Worm (Caenorhabditis elegans): ENCODE results near the gene Y7A5A.3.

The Y7A5A.3 gene

DNA sequence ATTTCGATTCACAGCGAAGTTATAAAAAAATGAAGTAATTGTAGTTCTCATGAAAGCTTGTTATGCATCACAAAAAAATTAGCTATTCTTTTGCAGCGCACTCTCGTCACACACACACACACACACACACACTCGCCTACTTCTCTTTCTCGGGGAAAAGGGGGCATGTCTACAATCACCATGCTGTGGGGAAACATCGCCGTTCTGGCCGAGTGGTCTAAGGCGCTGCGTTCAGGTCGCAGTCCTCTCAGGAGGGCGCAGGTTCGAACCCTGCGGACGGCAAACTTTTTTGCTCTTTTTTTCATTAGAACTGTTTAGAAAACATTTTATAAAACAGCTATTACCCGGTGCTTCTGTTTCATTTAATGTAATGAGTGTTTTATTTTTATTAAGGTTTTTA, 42.6 kb downstream of the Y7A5A.3 start (continued):
- TF ChIP-seq jun-1 (tag; optimal IDR thresholded peaks at IDR 0.05) (peak; percentile 36), mdl-1 (tag; optimal IDR thresholded peaks at IDR 0.05) (peak in 1 of 2 experiments; percentile 51), C04F5.9 (tag; optimal IDR thresholded peaks at IDR 0.05) (no peak), ama-1 (optimal IDR thresholded peaks at IDR 0.05) (no peak), lin-15B (tag; optimal IDR thresholded peaks at IDR 0.05) (peak; percentile 83), rnt-1 (tag; optimal IDR thresholded peaks at IDR 0.05) (peak; percentile 76), ceh-82 (tag; optimal IDR thresholded peaks at IDR 0.05) (peak; percentile 30 to 83 (median 82)), lin-39 (tag; optimal IDR thresholded peaks at IDR 0.05) (no peak), ztf-4 (tag; optimal IDR thresholded peaks at IDR 0.05) (no peak), nhr-90 (tag; optimal IDR thresholded peaks at IDR 0.05; ENCODE audit: poor library complexity) (peak; percentile 55), nhr-11 (tag; optimal IDR thresholded peaks at IDR 0.05) (no peak), efl-1 (optimal IDR thresholded peaks at IDR 0.05) (peak; percentile 24 to 26), efl-1 (GFP tag; optimal IDR thresholded peaks at IDR 0.05 in 1 of 2) (peak in 1 of 2 experiments; percentile 90), mef-2 (tag; optimal IDR thresholded peaks at IDR 0.05) (no peak), elt-3 (tag; optimal IDR thresholded peaks at IDR 0.05) (no peak), nhr-12 (tag; optimal IDR thresholded peaks at IDR 0.05) (no peak), isw-1 (GFP tag; IDR thresholded peaks at IDR 0.05) (peak; percentile 12; the same call in 1 of the 2 replicates), dsc-1 (tag; optimal IDR thresholded peaks at IDR 0.05) (peak; percentile 32), mep-1 (tag; optimal IDR thresholded peaks at IDR 0.05) (peak; percentile 47), efl-3 (GFP tag; optimal IDR thresholded peaks at IDR 0.05) (no peak), fos-1 (tag; optimal IDR thresholded peaks at IDR 0.05) (no peak), nhr-84 (tag; optimal IDR thresholded peaks at IDR 0.05) (no peak), pqm-1 (tag; optimal IDR thresholded peaks at IDR 0.05) (no peak), hpl-2 (GFP tag; optimal IDR thresholded peaks at IDR 0.05) (no peak), egl-27 (tag; optimal IDR thresholded peaks at IDR 0.05) (peak in 1 of 2 experiments; percentile 32), zip-4 (GFP tag; optimal IDR thresholded peaks at IDR 0.05) (peak; percentile 25), unc-130 (tag; optimal IDR thresholded peaks at IDR 0.05) (no peak), blmp-1 (tag; optimal IDR thresholded peaks at IDR 0.05) (no peak), lin-13 (GFP tag; optimal IDR thresholded peaks at IDR 0.05) (peak; percentile 22), swsn-7 (tag; optimal IDR thresholded peaks at IDR 0.05) (peak; percentile 55), tbx-2 (tag; optimal IDR thresholded peaks at IDR 0.05) (peak; percentile 68), alr-1 (tag; optimal IDR thresholded peaks at IDR 0.05; ENCODE audit: borderline replicate concordance) (no peak)

- no peak for TF ChIP-seq vab-15 (tag; optimal IDR thresholded peaks at IDR 0.05)
- TF ChIP-seq alr-1 (tag; optimal IDR thresholded peaks at IDR 0.05; ENCODE audit: borderline replicate concordance): no peak
- no peak for TF ChIP-seq nhr-19 (GFP tag; conservative IDR thresholded peaks at IDR 0.05)
- no peak for TF ChIP-seq nhr-84 (tag; optimal IDR thresholded peaks at IDR 0.05)
- TF ChIP-seq fkh-8 (tag; optimal IDR thresholded peaks at IDR 0.05): no peak
- TF ChIP-seq hlh-4 (tag; optimal IDR thresholded peaks at IDR 0.05): no peak
- TF ChIP-seq lin-35 (GFP tag; optimal IDR thresholded peaks at IDR 0.05): no peak
- TF ChIP-seq skn-1 (tag; optimal IDR thresholded peaks at IDR 0.05): no peak
- TF ChIP-seq nhr-237 (tag; optimal IDR thresholded peaks at IDR 0.05): no peak
- TF ChIP-seq nhr-12 (tag; optimal IDR thresholded peaks at IDR 0.05): no peak
- TF ChIP-seq nhr-28 (tag; optimal IDR thresholded peaks at IDR 0.05): no peak
- TF ChIP-seq egl-27 (tag; optimal IDR thresholded peaks at IDR 0.05): no peak
- TF ChIP-seq efl-1 (optimal IDR thresholded peaks at IDR 0.05): no peak
- TF ChIP-seq efl-1 (GFP tag; optimal IDR thresholded peaks at IDR 0.05 in 1 of 2): no peak
- TF ChIP-seq tbx-2 (tag; optimal IDR thresholded peaks at IDR 0.05): no peak
- TF ChIP-seq ztf-4 (tag; optimal IDR thresholded peaks at IDR 0.05): no peak
- no peak for TF ChIP-seq F16B12.6 (tag; optimal IDR thresholded peaks at IDR 0.05)
- TF ChIP-seq C04F5.9 (tag; optimal IDR thresholded peaks at IDR 0.05): no peak
These were observed 43.9 kb downstream of the Y7A5A.3 start, which contains the start of gene srg-64 for ce11 chrX:15740526-15740925. srg-64 (minus strand) TSS chrX:15740626.

DNA sequence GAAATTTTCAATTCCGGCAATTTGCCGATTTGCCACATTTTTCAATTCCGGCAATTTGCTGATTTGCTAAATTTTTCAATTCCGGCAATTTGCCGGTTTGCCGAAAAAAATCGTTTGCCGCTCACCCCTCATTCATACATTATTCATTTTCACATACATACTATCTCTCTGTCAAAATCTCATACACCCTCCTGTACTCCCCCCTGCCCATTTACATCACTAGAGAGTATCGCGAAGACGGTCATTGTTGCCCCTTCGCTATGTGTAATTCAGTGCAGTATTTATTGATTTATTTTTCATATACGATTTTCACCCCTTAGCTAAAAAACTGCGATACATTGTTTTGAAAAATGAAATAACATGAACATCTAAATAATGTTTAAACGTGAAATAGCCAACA, 48.1 kb downstream of the Y7A5A.3 start:
- peak; percentile 43 for TF ChIP-seq mep-1 (tag; optimal IDR thresholded peaks at IDR 0.05)
- no peak for TF ChIP-seq pag-3 (tag; optimal IDR thresholded peaks at IDR 0.05; ENCODE audit: borderline replicate concordance, insufficient read depth)
- TF ChIP-seq sptf-1 (tag; optimal IDR thresholded peaks at IDR 0.05): no peak
- peak; percentile 40 for TF ChIP-seq irx-1 (tag; optimal IDR thresholded peaks at IDR 0.05)
- TF ChIP-seq C34B4.2 (tag; optimal IDR thresholded peaks at IDR 0.05): no peak
- TF ChIP-seq elt-3 (tag; optimal IDR thresholded peaks at IDR 0.05): peak in 3 of 6 experiments; percentile 44 to 75 (median 51)
- no peak for TF ChIP-seq hlh-4 (tag; optimal IDR thresholded peaks at IDR 0.05)
- peak; percentile 35 for TF ChIP-seq egl-13 (tag; optimal IDR thresholded peaks at IDR 0.05)
- peak; percentile 77 for TF ChIP-seq nhr-11 (tag; optimal IDR thresholded peaks at IDR 0.05)
- no peak for TF ChIP-seq aha-1 (tag; optimal IDR thresholded peaks at IDR 0.05)
- peak; percentile 87 for TF ChIP-seq C16A3.4 (tag; optimal IDR thresholded peaks at IDR 0.05)
- peak; percentile 20 for TF ChIP-seq lin-13 (GFP tag; optimal IDR thresholded peaks at IDR 0.05)
- peak; percentile 69 for TF ChIP-seq nhr-77 (tag; optimal IDR thresholded peaks at IDR 0.05)
- TF ChIP-seq tlp-1 (tag; optimal IDR thresholded peaks at IDR 0.05): no peak
- no peak for TF ChIP-seq grh-1 (GFP tag; IDR thresholded peaks at IDR 0.05)
- TF ChIP-seq lir-3 (tag; optimal IDR thresholded peaks at IDR 0.05; ENCODE audit: poor library complexity): no peak

Data from whole organism, L1 larva.